Worm (Caenorhabditis elegans) whole organism, late embryonic: ENCODE data around the gene gbh-2.

Experiments used
- ceh-31 ChIP-seq: sonication (generic microtip); optimal IDR thresholded peaks from 2 replicates; lab custom pipeline; 2016; ENCODE audit warnings: missing genetic modification characterization, missing compliant biosample characterization
- ets-4 ChIP-seq: sonication (generic microtip); optimal IDR thresholded peaks from 2 replicates; lab custom pipeline; 2016; ENCODE audit warnings: missing genetic modification characterization, missing compliant biosample characterization
- lim-6 ChIP-seq: sonication (generic microtip); optimal IDR thresholded peaks from 2 replicates; lab custom pipeline; 2016; ENCODE audit warnings: missing genetic modification characterization, missing compliant biosample characterization
- pha-4 ChIP-seq: fragments of 150-350 bp; optimal IDR thresholded peaks from 2 replicates; lab custom pipeline; 2018; ENCODE audit warnings: missing biosample characterization, missing genetic modification reagents, missing genetic modification characterization
- unc-3 ChIP-seq, 2 experiments: fragments of 200-800 bp in 1 of 2; sonication (Bioruptor generic) in 1 of 2; sonication (generic microtip) in 1 of 2; conservative IDR thresholded peaks in 1 of 2; optimal IDR thresholded peaks in 1 of 2; 2 replicates each; pipeline versions ENCODE4 v1.3.6 to Lab custom; 2016 to 2022; ENCODE audit warnings: missing compliant biosample characterization in 2 of 2, missing genetic modification characterization in 2 of 2, missing genetic modification reagents in 1 of 2

DNA sequence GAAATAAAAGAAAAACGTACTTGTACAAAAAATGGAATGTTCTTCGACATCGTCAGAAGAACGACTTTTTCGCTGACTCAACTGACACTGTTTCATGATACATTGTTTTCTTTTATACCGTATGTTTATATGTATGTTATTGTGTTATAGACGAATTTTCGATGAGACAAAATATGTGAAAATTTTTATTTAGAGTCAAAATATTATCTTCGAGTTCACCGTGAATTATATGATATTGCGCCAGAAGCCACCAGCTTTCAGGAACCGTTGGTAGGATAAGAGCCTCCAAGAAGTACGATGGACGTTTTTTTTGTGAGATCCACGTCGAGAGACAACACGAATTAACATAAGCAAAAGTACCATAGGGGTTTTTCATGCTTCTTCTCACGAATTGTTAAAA, 29.6 kb upstream of the gbh-2 start, which contains the start of gene F22B5.6:
- TF ChIP-seq unc-3 (GFP tag; conservative IDR thresholded peaks at IDR 0.05; lab: Robert Waterston, UW): no peak
- TF ChIP-seq unc-3 (tag; optimal IDR thresholded peaks at IDR 0.05; lab: Kevin White, UChicago): no peak
- TF ChIP-seq lim-6 (tag; lab: Kevin White, UChicago): no peak
- TF ChIP-seq pha-4 (tag; lab: Kevin White, UChicago): no peak
- TF ChIP-seq ets-4 (tag; lab: Kevin White, UChicago): no peak
- no peak for TF ChIP-seq ceh-31
